Fruit fly (Drosophila melanogaster) whole organism, embryonic: Measurements from ENCODE around the gene Abca3.

ENCODE experiments used
- Abd-B ChIP-seq: fragments of 200-800 bp; sonication (Bioruptor generic); optimal IDR thresholded peaks from 2 replicates; lab custom pipeline; 2018; ENCODE audit warnings: missing biosample characterization, mild to moderate bottlenecking, missing genetic modification characterization, moderate library complexity
- Asciz ChIP-seq: fragments of 200-800 bp; sonication (Bioruptor generic); optimal IDR thresholded peaks from 2 replicates; lab custom pipeline; 2017; ENCODE audit warnings: missing biosample characterization, mild to moderate bottlenecking, missing genetic modification characterization, missing genetic modification reagents
- Atf6 ChIP-seq: fragments of 200-800 bp; sonication (Bioruptor generic); IDR thresholded peaks from 2 replicates; pipeline ENCODE4 v1.3.6; 2022; ENCODE audit warnings: missing biosample characterization, missing genetic modification characterization
- B-H1 ChIP-seq: fragments of 200-800 bp; sonication (Bioruptor generic); IDR thresholded peaks from 3 replicates; pipeline ENCODE4 v1.3.6; 2022; ENCODE audit warnings: missing biosample characterization, missing genetic modification characterization
- CG10147 ChIP-seq: fragments of 200-800 bp; sonication (Bioruptor generic); optimal IDR thresholded peaks from 2 replicates; lab custom pipeline; 2019; ENCODE audit warnings: missing biosample characterization, mild to moderate bottlenecking, missing genetic modification characterization, moderate library complexity
- CG11247 ChIP-seq: fragments of 200-800 bp; sonication (Bioruptor generic); IDR thresholded peaks from 2 replicates; pipeline ENCODE4 v1.3.6; 2022; ENCODE audit warnings: missing biosample characterization, missing genetic modification characterization
- CG12155 ChIP-seq: fragments of 200-800 bp; sonication (Bioruptor generic); optimal IDR thresholded peaks from 3 replicates; lab custom pipeline; 2016; ENCODE audit warnings: missing biosample characterization, missing genetic modification characterization
- CG12769 ChIP-seq: fragments of 200-800 bp; sonication (Bioruptor generic); optimal IDR thresholded peaks from 2 replicates; lab custom pipeline; 2019; ENCODE audit warnings: missing biosample characterization, mild to moderate bottlenecking, missing genetic modification characterization, moderate library complexity
- CG14710 ChIP-seq: fragments of 200-800 bp; sonication (Bioruptor generic); optimal IDR thresholded peaks from 3 replicates; lab custom pipeline; 2019; ENCODE audit warnings: missing biosample characterization, mild to moderate bottlenecking, missing genetic modification characterization, moderate library complexity
- CG14860 ChIP-seq: fragments of 200-800 bp; sonication (Bioruptor generic); IDR thresholded peaks from 3 replicates; pipeline ENCODE4 v1.3.6; 2022; ENCODE audit warnings: missing biosample characterization, missing genetic modification characterization; ENCODE audit not compliant: partially characterized antibody
- CG16813 ChIP-seq: fragments of 200-800 bp; sonication (Bioruptor generic); IDR thresholded peaks from 3 replicates; pipeline ENCODE4 v1.3.6; 2022; ENCODE audit warnings: missing biosample characterization, missing genetic modification characterization; ENCODE audit not compliant: partially characterized antibody
- CG31224 ChIP-seq: fragments of 200-800 bp; sonication (Bioruptor generic); IDR thresholded peaks from 2 replicates; pipeline ENCODE4 v1.3.6; 2022; ENCODE audit warnings: missing biosample characterization, missing genetic modification characterization
- CG4328 ChIP-seq: fragments of 200-800 bp; sonication (Bioruptor generic); optimal IDR thresholded peaks from 3 replicates; lab custom pipeline; 2017; ENCODE audit warnings: missing biosample characterization, missing genetic modification reagents, missing genetic modification characterization
- CG4404 ChIP-seq: fragments of 200-800 bp; sonication (Bioruptor generic); IDR thresholded peaks from 2 replicates; pipeline ENCODE4 v1.3.6; 2022; ENCODE audit warnings: missing biosample characterization, missing genetic modification characterization
- CG6254 ChIP-seq: fragments of 200-800 bp; sonication (Bioruptor generic); optimal IDR thresholded peaks from 3 replicates; lab custom pipeline; 2017; ENCODE audit warnings: mild to moderate bottlenecking, missing biosample characterization, missing genetic modification reagents, missing genetic modification characterization
- CG7357 ChIP-seq: fragments of 200-800 bp; sonication (Bioruptor generic); IDR thresholded peaks from 3 replicates; pipeline ENCODE4 v1.3.6; 2022; ENCODE audit warnings: missing biosample characterization, missing genetic modification characterization
- CG8924 ChIP-seq: fragments of 200-800 bp; optimal IDR thresholded peaks from 3 replicates; lab custom pipeline; 2019; ENCODE audit warnings: missing biosample characterization, mild to moderate bottlenecking, missing genetic modification characterization, moderate library complexity
- CG9437 ChIP-seq: fragments of 200-800 bp; sonication (Bioruptor generic); optimal IDR thresholded peaks from 2 replicates; lab custom pipeline; 2018; ENCODE audit warnings: missing biosample characterization, mild to moderate bottlenecking, missing genetic modification characterization
- CkIIα-i1 ChIP-seq: fragments of 200-800 bp; sonication (Bioruptor generic); IDR thresholded peaks from 2 replicates; pipeline ENCODE4 v1.3.6; 2022; ENCODE audit warnings: missing biosample characterization, missing genetic modification characterization
- Dip3 ChIP-seq: fragments of 200-800 bp; sonication (Bioruptor generic); optimal IDR thresholded peaks from 3 replicates; lab custom pipeline; 2016; ENCODE audit warnings: missing biosample characterization, missing genetic modification characterization
- Dll ChIP-seq: fragments of 200-800 bp; sonication (Bioruptor generic); IDR thresholded peaks from 4 replicates; pipeline ENCODE4 v1.3.6; 2022; ENCODE audit warnings: missing biosample characterization, missing genetic modification characterization; ENCODE audit not compliant: partially characterized antibody
- Fer3 ChIP-seq: fragments of 200-800 bp; sonication (Bioruptor generic); optimal IDR thresholded peaks from 2 replicates; lab custom pipeline; 2018; ENCODE audit warnings: missing biosample characterization, mild to moderate bottlenecking, missing genetic modification characterization, moderate library complexity
- H2.0 ChIP-seq: fragments of 200-800 bp; sonication (Bioruptor generic); IDR thresholded peaks from 2 replicates; pipeline ENCODE4 v1.3.6; 2022; ENCODE audit warnings: missing biosample characterization, missing genetic modification characterization
- Hsf ChIP-seq: fragments of 200-800 bp; sonication (Bioruptor generic); optimal IDR thresholded peaks from 3 replicates; lab custom pipeline; 2016; ENCODE audit warnings: missing biosample characterization, missing genetic modification characterization
- MESR4 ChIP-seq: fragments of 200-800 bp; sonication (Bioruptor generic); optimal IDR thresholded peaks from 2 replicates; lab custom pipeline; 2018; ENCODE audit warnings: missing biosample characterization, mild to moderate bottlenecking, missing genetic modification characterization, moderate library complexity
- Poxn ChIP-seq: fragments of 200-800 bp; sonication (Bioruptor generic); IDR thresholded peaks from 2 replicates; pipeline ENCODE4 v1.3.6; 2022; ENCODE audit warnings: missing biosample characterization, missing genetic modification characterization
- Spps ChIP-seq: fragments of 200-800 bp; sonication (Bioruptor generic); optimal IDR thresholded peaks from 2 replicates; lab custom pipeline; 2018; ENCODE audit warnings: missing biosample characterization, mild to moderate bottlenecking, missing genetic modification characterization
- Stat92E ChIP-seq, 3 experiments: fragments of >200 bp in 2 of 3; fragments of 200-800 bp in 1 of 3; sonication (Bioruptor generic) in 1 of 3; optimal IDR thresholded peaks; 2 replicates each; lab custom pipeline; 2017 to 2019; ENCODE audit warnings: missing biosample characterization in 3 of 3, missing genetic modification characterization in 3 of 3, mild to moderate bottlenecking in 1 of 3, moderate library complexity in 1 of 3
- YL-1 ChIP-seq: fragments of 200-800 bp; sonication (Bioruptor generic); optimal IDR thresholded peaks from 3 replicates; lab custom pipeline; 2017; ENCODE audit warnings: missing biosample characterization, mild to moderate bottlenecking, missing genetic modification characterization
- amos ChIP-seq: fragments of 200-800 bp; sonication (Bioruptor generic); IDR thresholded peaks from 2 replicates; pipeline ENCODE4 v1.3.6; 2022; ENCODE audit warnings: missing biosample characterization, missing genetic modification characterization; ENCODE audit not compliant: partially characterized antibody
- aop ChIP-seq: fragments of 200-800 bp; sonication (Bioruptor generic); IDR thresholded peaks from 2 replicates; pipeline ENCODE4 v1.3.6; 2022; ENCODE audit warnings: missing biosample characterization, missing genetic modification characterization
- ara ChIP-seq: fragments of 200-800 bp; sonication (Bioruptor generic); IDR thresholded peaks from 2 replicates; pipeline ENCODE4 v1.3.6; 2022; ENCODE audit warnings: missing biosample characterization, missing genetic modification characterization
- bsh ChIP-seq, 2 experiments: fragments of 200-800 bp; sonication (Bioruptor generic); optimal IDR thresholded peaks; 2 replicates each; lab custom pipeline; 2017 to 2018; ENCODE audit warnings: mild to moderate bottlenecking in 2 of 2, missing biosample characterization in 2 of 2, missing genetic modification characterization in 2 of 2, moderate library complexity in 1 of 2
- chm ChIP-seq: fragments of 200-800 bp; sonication (Bioruptor generic); IDR thresholded peaks from 2 replicates; pipeline ENCODE4 v1.3.6; 2022; ENCODE audit warnings: missing biosample characterization, missing genetic modification characterization
- croc ChIP-seq: fragments of 200-800 bp; sonication (Bioruptor generic); conservative IDR thresholded peaks from 3 replicates; pipeline ENCODE4 v1.3.6; 2022; ENCODE audit warnings: missing biosample characterization, missing genetic modification characterization
- dan ChIP-seq: fragments of 200-800 bp; sonication (Bioruptor generic); IDR thresholded peaks from 2 replicates; pipeline ENCODE4 v1.3.6; 2022; ENCODE audit warnings: missing biosample characterization, missing genetic modification characterization
- fd64A ChIP-seq: fragments of 200-800 bp; sonication (Bioruptor generic); optimal IDR thresholded peaks from 3 replicates; lab custom pipeline; 2018; ENCODE audit warnings: missing biosample characterization, mild to moderate bottlenecking, missing genetic modification characterization
- ham ChIP-seq: fragments of 200-800 bp; sonication (Bioruptor generic); IDR thresholded peaks from 2 replicates; pipeline ENCODE4 v1.3.6; 2022; ENCODE audit warnings: missing biosample characterization, missing genetic modification characterization
- jing ChIP-seq: fragments of 200-800 bp; sonication (Bioruptor generic); optimal IDR thresholded peaks from 2 replicates; lab custom pipeline; 2018; ENCODE audit warnings: missing biosample characterization, mild to moderate bottlenecking, missing genetic modification characterization
- knrl ChIP-seq: fragments of 200-800 bp; sonication (Bioruptor generic); IDR thresholded peaks from 3 replicates; pipeline ENCODE4 v1.3.6; 2022; ENCODE audit warnings: missing biosample characterization, missing genetic modification characterization; ENCODE audit not compliant: partially characterized antibody
- lilli ChIP-seq: fragments of 200-800 bp; sonication (Bioruptor generic); optimal IDR thresholded peaks from 3 replicates; lab custom pipeline; 2016; ENCODE audit warnings: missing biosample characterization, missing genetic modification characterization
- luna ChIP-seq: fragments of 200-800 bp; sonication (Bioruptor generic); optimal IDR thresholded peaks from 2 replicates; lab custom pipeline; 2016; ENCODE audit warnings: missing biosample characterization, missing genetic modification characterization
- pita ChIP-seq: fragments of 200-800 bp; sonication (Bioruptor generic); optimal IDR thresholded peaks from 2 replicates; lab custom pipeline; 2017; ENCODE audit warnings: missing biosample characterization, mild to moderate bottlenecking, missing genetic modification characterization
- pum ChIP-seq: fragments of 200-800 bp; sonication (Bioruptor generic); optimal IDR thresholded peaks from 2 replicates; lab custom pipeline; 2016; ENCODE audit warnings: missing biosample characterization, missing genetic modification characterization
- sc ChIP-seq, 3 experiments: fragments of >200 bp in 2 of 3; fragments of 200-800 bp in 1 of 3; sonication (Bioruptor generic) in 1 of 3; optimal IDR thresholded peaks; 2 replicates in 2 of 3; 3 replicates in 1 of 3; lab custom pipeline; 2017; ENCODE audit warnings: mild to moderate bottlenecking in 1 of 3, missing biosample characterization in 1 of 3, missing genetic modification characterization in 1 of 3, missing genetic modification reagents in 1 of 3
- sr ChIP-seq: fragments of 200-800 bp; sonication (Bioruptor generic); IDR thresholded peaks from 3 replicates; pipeline ENCODE4 v1.3.6; 2022; ENCODE audit warnings: missing biosample characterization, missing genetic modification characterization
- tin ChIP-seq: fragments of 200-800 bp; sonication (Bioruptor generic); optimal IDR thresholded peaks from 3 replicates; lab custom pipeline; 2016; ENCODE audit warnings: missing biosample characterization, missing genetic modification characterization
- vfl ChIP-seq: fragments of 200-800 bp; sonication (Bioruptor generic); optimal IDR thresholded peaks from 2 replicates; lab custom pipeline; 2016; ENCODE audit warnings: missing biosample characterization, missing genetic modification characterization
- vvl ChIP-seq: fragments of 200-800 bp; sonication (Bioruptor generic); IDR thresholded peaks from 2 replicates; pipeline ENCODE4 v1.3.6; 2022; ENCODE audit warnings: missing biosample characterization, missing genetic modification characterization

Abca3 gene

dm6 chrX:21345036-21345500 lies 38.6 kb upstream of the Abca3 start, which contains the start of gene dod (continued):
- TF ChIP-seq CG12155 (GFP tag; lab: Kevin White, UChicago) (peak; percentile 20), sr (GFP tag; lab: Robert Waterston, UW) (0 out of 3 replicates have a peak, but pooled peaks have one; percentile 17), Fer3 (tag; lab: Kevin White, UChicago) (peak; percentile 33), CG8924 (tag; lab: Kevin White, UChicago) (peak; percentile 43), CG6254 (GFP tag; lab: Kevin White, UChicago) (no peak), Spps (tag; lab: Kevin White, UChicago) (no peak), CG7357 (no peak), CG31224 (GFP tag; lab: Robert Waterston, UW) (no peak), Stat92E (GFP tag; optimal IDR thresholded peaks at IDR 0.05; lab: Kevin White, UChicago) (peak in 1 of 3 experiments; percentile 13), CG4404 (GFP tag; lab: Robert Waterston, UW) (0 out of 2 replicates have a peak, but pooled peaks have one; percentile 23), Hsf (GFP tag; lab: Kevin White, UChicago) (peak; percentile 30), vvl (peak; percentile 74), luna (GFP tag; lab: Kevin White, UChicago) (no peak), CG10147 (peak; percentile 16), sc (optimal IDR thresholded peaks at IDR 0.05; lab: Kevin White, UChicago) (no peak), sc (GFP tag; optimal IDR thresholded peaks at IDR 0.05; lab: Kevin White, UChicago) (no peak), Dip3 (GFP tag; lab: Kevin White, UChicago) (peak; percentile 32), chm (GFP tag; lab: Robert Waterston, UW) (peak; percentile 38; the same call in 1 of the 2 replicates), Abd-B (GFP tag; lab: Kevin White, UChicago) (no peak), CG9437 (GFP tag; lab: Kevin White, UChicago) (no peak), ham (GFP tag; lab: Robert Waterston, UW) (no peak), YL-1 (GFP tag; lab: Kevin White, UChicago) (peak; percentile 82), vfl (GFP tag; lab: Kevin White, UChicago) (no peak), pum (GFP tag; lab: Kevin White, UChicago) (peak; percentile 44), CG14860 (GFP tag; lab: Robert Waterston, UW) (peak; percentile 62; the same call in 2 of the 3 replicates), tin (GFP tag; lab: Kevin White, UChicago) (peak; percentile 44), fd64A (GFP tag; lab: Kevin White, UChicago) (no peak), aop (GFP tag; lab: Robert Waterston, UW) (peak; percentile 40; the same call in 1 of the 2 replicates), MESR4 (GFP tag; lab: Kevin White, UChicago) (peak; percentile 79), H2.0 (peak; percentile 48; the same call in 1 of the 2 replicates), knrl (GFP tag; lab: Robert Waterston, UW) (peak; percentile 77), Asciz (GFP tag; lab: Kevin White, UChicago) (no peak), ara (GFP tag; lab: Robert Waterston, UW) (peak; percentile 39; the same call in 1 of the 2 replicates), jing (no peak), amos (peak; percentile 87), lilli (peak; percentile 75), pita (GFP tag; lab: Kevin White, UChicago) (peak; percentile 88), CkIIα-i1 (GFP tag; lab: Robert Waterston, UW) (no peak), croc (no peak; the same call in 2 of the 3 replicates), Atf6 (no peak), CG14710 (tag; lab: Kevin White, UChicago) (peak; percentile 79), dan (GFP tag; lab: Robert Waterston, UW) (no peak), bsh (GFP tag; optimal IDR thresholded peaks at IDR 0.05; lab: Kevin White, UChicago) (peak in 1 of 2 experiments; percentile 56), CG12769 (tag; lab: Kevin White, UChicago) (no peak), Poxn (GFP tag; lab: Robert Waterston, UW) (no peak), Dll (peak; percentile 69), CG4328 (GFP tag; lab: Kevin White, UChicago) (peak; percentile 18), CG16813 (peak; percentile 79), B-H1 (no peak), CG11247 (GFP tag; lab: Robert Waterston, UW) (0 out of 2 replicates have a peak, but pooled peaks have one; percentile 30)
